Fruit fly (Drosophila melanogaster) whole organism: ENCODE data around the gene CG13893.

Source experiments
- CG8478 ChIP-seq: fragments of >200 bp; optimal IDR thresholded peaks from 2 replicates; lab custom pipeline; 2018; ENCODE audit warnings: inconsistent platforms
- Dll ChIP-seq: fragments of >200 bp; optimal IDR thresholded peaks from 2 replicates; lab custom pipeline; 2017
- EcR ChIP-seq, 2 experiments: fragments of >200 bp; optimal IDR thresholded peaks; 2 replicates each; lab custom pipeline; 2017; ENCODE audit warnings: missing biosample characterization in 2 of 2, missing genetic modification characterization in 2 of 2, missing genetic modification reagents in 2 of 2
- pan ChIP-seq: fragments of >200 bp; optimal IDR thresholded peaks from 2 replicates; lab custom pipeline; 2017
- psq ChIP-seq: fragments of >200 bp; optimal IDR thresholded peaks from 2 replicates; lab custom pipeline; 2017
- usp ChIP-seq: fragments of >200 bp; optimal IDR thresholded peaks from 2 replicates; lab custom pipeline; 2017; ENCODE audit warnings: missing biosample characterization, missing genetic modification characterization, mixed read lengths

CG13893 gene

dm6 chr3L:601104-601503 is 2.7 kb downstream of the CG13893 start:
- no peak for TF ChIP-seq EcR (GFP tag; optimal IDR thresholded peaks at IDR 0.05; lab: Kevin White, UChicago)
- no peak for TF ChIP-seq pan
- TF ChIP-seq Dll: no peak
- no peak for TF ChIP-seq psq (lab: Kevin White, UChicago)
- no peak for TF ChIP-seq usp
- no peak for TF ChIP-seq CG8478 (lab: Kevin White, UChicago)

- no peak for TF ChIP-seq EcR (GFP tag; optimal IDR thresholded peaks at IDR 0.05; lab: Kevin White, UChicago)
- no peak for TF ChIP-seq usp
These were observed 10.7 kb downstream of the CG13893 start, which contains the start of gene MED14 for dm6 chr3L:593102-593501. Gene MED14, plus strand, starts transcription at chr3L:593246.

dm6 chr3L:592251-592650 is 11.6 kb downstream of the CG13893 start:
- no peak for TF ChIP-seq usp

dm6 chr3L:591370-591769 is 12.4 kb downstream of the CG13893 start:
- TF ChIP-seq EcR (GFP tag; optimal IDR thresholded peaks at IDR 0.05; lab: Kevin White, UChicago): no peak
- no peak for TF ChIP-seq pan
- no peak for TF ChIP-seq CG8478 (lab: Kevin White, UChicago)
- no peak for TF ChIP-seq Dll
- no peak for TF ChIP-seq psq (lab: Kevin White, UChicago)
- TF ChIP-seq usp: no peak

- TF ChIP-seq usp: no peak
- no peak for TF ChIP-seq CG8478 (lab: Kevin White, UChicago)
- TF ChIP-seq Dll: no peak
- TF ChIP-seq pan: no peak
- no peak for TF ChIP-seq psq (lab: Kevin White, UChicago)
- TF ChIP-seq EcR (GFP tag; optimal IDR thresholded peaks at IDR 0.05; lab: Kevin White, UChicago): no peak
These were observed 14.2 kb downstream of the CG13893 start for dm6 chr3L:589290-590281.

dm6 chr3L:589174-589289 is 14.8 kb downstream of the CG13893 start, which contains the start of gene Kah:
Gene Kah, minus strand, starts transcription at chr3L:589274.
- TF ChIP-seq CG8478 (lab: Kevin White, UChicago) (no peak), usp (no peak), psq (lab: Kevin White, UChicago) (no peak)

- no peak for TF ChIP-seq usp
- TF ChIP-seq EcR (GFP tag; optimal IDR thresholded peaks at IDR 0.05; lab: Kevin White, UChicago): peak in 1 of 2 experiments; percentile 24
These were observed 16.0 kb downstream of the CG13893 start for dm6 chr3L:587827-588226.

- no peak for TF ChIP-seq psq (lab: Kevin White, UChicago)
- TF ChIP-seq Dll: no peak
- no peak for TF ChIP-seq pan
- TF ChIP-seq CG8478 (lab: Kevin White, UChicago): no peak
- no peak for TF ChIP-seq usp
- TF ChIP-seq EcR (GFP tag; optimal IDR thresholded peaks at IDR 0.05; lab: Kevin White, UChicago): no peak
These were observed 17.1 kb downstream of the CG13893 start for dm6 chr3L:586582-587213.

dm6 chr3L:581037-581436 is 22.8 kb downstream of the CG13893 start, which contains the start of gene Ppm1:
Gene Ppm1, plus strand, starts transcription at chr3L:581337.
- TF ChIP-seq usp: no peak
- TF ChIP-seq Dll: no peak
- no peak for TF ChIP-seq psq (lab: Kevin White, UChicago)
- TF ChIP-seq CG8478 (lab: Kevin White, UChicago): no peak
- no peak for TF ChIP-seq EcR (GFP tag; optimal IDR thresholded peaks at IDR 0.05; lab: Kevin White, UChicago)
- TF ChIP-seq pan: no peak

dm6 chr3L:572940-573339 is 30.9 kb downstream of the CG13893 start:
- TF ChIP-seq EcR (GFP tag; optimal IDR thresholded peaks at IDR 0.05; lab: Kevin White, UChicago) (no peak), pan (no peak), psq (lab: Kevin White, UChicago) (no peak), usp (no peak), Dll (no peak), CG8478 (lab: Kevin White, UChicago) (no peak)

- TF ChIP-seq psq (lab: Kevin White, UChicago): no peak
- no peak for TF ChIP-seq CG8478 (lab: Kevin White, UChicago)
- no peak for TF ChIP-seq usp
- no peak for TF ChIP-seq EcR (GFP tag; optimal IDR thresholded peaks at IDR 0.05; lab: Kevin White, UChicago)
- no peak for TF ChIP-seq pan
- no peak for TF ChIP-seq Dll
These were observed 37.7 kb downstream of the CG13893 start for dm6 chr3L:565964-566627.

dm6 chr3L:565561-565960 is 38.2 kb downstream of the CG13893 start:
- TF ChIP-seq CG8478 (lab: Kevin White, UChicago) (no peak), psq (lab: Kevin White, UChicago) (no peak), usp (no peak), EcR (GFP tag; optimal IDR thresholded peaks at IDR 0.05; lab: Kevin White, UChicago) (no peak), pan (no peak), Dll (no peak)

dm6 chr3L:563951-564350 is 39.9 kb downstream of the CG13893 start:
- TF ChIP-seq EcR (GFP tag; optimal IDR thresholded peaks at IDR 0.05; lab: Kevin White, UChicago) (no peak), CG8478 (lab: Kevin White, UChicago) (no peak), usp (no peak), Dll (no peak), pan (no peak), psq (lab: Kevin White, UChicago) (no peak)
